Worm (Caenorhabditis elegans): ENCODE data around the gene W06B4.2.

Gene W06B4.2

DNA sequence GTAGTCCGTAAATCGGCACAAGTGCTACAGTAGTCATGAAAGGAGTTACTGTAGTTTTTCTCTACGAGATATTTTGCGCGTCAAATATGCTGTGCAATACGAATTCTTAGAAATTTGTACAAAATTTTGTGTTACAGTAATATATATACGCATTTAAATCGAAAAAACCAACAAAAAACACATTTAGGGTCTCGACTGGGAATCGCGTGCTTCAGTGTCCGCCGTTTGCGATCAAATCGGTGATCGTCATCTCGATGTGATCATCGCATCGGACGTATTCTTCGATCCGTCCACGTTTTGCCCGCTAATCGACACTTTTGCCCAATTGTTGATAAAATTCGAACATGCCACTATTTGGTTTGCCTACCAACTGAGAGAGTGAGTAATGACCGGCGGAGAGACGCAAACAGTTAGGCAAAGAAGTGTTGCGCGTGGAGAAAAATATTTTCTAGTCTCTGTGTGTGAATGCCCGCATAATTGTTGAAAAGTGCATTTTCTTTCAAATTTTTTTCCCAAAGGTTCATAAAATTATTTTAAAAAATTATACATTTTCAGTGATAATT, 1.0 kb downstream of the W06B4.2 start:
- TF ChIP-seq hmg-4 (GFP tag; optimal IDR thresholded peaks at IDR 0.05) (no peak), hmbx-1 (tag; optimal IDR thresholded peaks at IDR 0.05) (no peak), tbx-37 (GFP tag; conservative IDR thresholded peaks at IDR 0.05) (no peak), ceh-13 (GFP tag; optimal IDR thresholded peaks at IDR 0.05) (no peak), F13C5.2 (tag; optimal IDR thresholded peaks at IDR 0.05) (no peak), ceh-36 (tag; optimal IDR thresholded peaks at IDR 0.05) (no peak), tra-4 (tag; optimal IDR thresholded peaks at IDR 0.05) (no peak), flt-1 (GFP tag; IDR thresholded peaks at IDR 0.05) (no peak), aly-1 (tag; optimal IDR thresholded peaks at IDR 0.05) (no peak)

DNA sequence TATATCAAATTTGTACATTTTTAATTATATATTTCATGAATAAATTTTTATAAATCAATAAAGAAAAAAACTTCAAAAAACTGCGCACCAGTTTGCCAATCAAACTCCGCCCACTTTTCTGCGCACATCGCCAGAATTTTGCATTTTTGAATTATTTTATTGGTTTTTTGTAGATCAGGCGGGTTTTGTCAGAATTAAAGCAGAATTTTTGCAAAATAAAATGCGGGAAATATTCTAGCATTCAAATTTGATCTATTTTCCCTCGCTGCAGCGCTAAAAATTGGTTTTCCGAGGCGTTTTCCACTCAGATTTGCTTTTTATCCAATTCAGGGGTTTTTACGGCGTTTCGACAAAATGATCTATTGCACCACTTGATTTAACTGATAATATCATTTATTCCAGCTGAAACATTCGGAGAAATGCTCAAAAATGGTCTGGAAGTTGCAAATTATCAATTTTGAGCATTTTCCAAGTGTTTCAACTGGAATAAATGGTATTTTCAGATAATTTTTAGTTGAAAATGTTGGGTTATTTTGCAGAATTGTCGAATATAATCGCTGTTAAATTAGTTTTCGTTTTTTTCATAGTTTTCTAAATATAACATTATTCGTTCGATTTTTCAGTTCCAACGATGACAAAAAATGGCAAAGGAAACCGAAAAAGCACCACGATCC, 3.1 kb downstream of the W06B4.2 start, which contains the start of gene W06B4.1:
TSS of gene W06B4.1 (plus strand) at position 624 of the 674 bp plus-strand sequence.
- TF ChIP-seq ama-1 (optimal IDR thresholded peaks at IDR 0.05) (no peak), hmg-4 (GFP tag; optimal IDR thresholded peaks at IDR 0.05) (no peak), ets-7 (tag; optimal IDR thresholded peaks at IDR 0.05) (no peak), ceh-13 (GFP tag; optimal IDR thresholded peaks at IDR 0.05) (no peak), F13C5.2 (tag; optimal IDR thresholded peaks at IDR 0.05) (no peak), flt-1 (GFP tag; IDR thresholded peaks at IDR 0.05) (no peak), hmbx-1 (tag; optimal IDR thresholded peaks at IDR 0.05) (no peak), pes-1 (GFP tag; IDR thresholded peaks at IDR 0.05) (no peak), tbx-37 (GFP tag; conservative IDR thresholded peaks at IDR 0.05) (no peak), sea-1 (GFP tag; conservative IDR thresholded peaks at IDR 0.05) (no peak), B0310.2 (tag; optimal IDR thresholded peaks at IDR 0.05) (no peak), ceh-36 (tag; optimal IDR thresholded peaks at IDR 0.05) (no peak), tbx-11 (GFP tag; IDR thresholded peaks at IDR 0.05) (no peak), aly-1 (tag; optimal IDR thresholded peaks at IDR 0.05) (no peak), tra-4 (tag; optimal IDR thresholded peaks at IDR 0.05) (no peak), scrt-1 (GFP tag; IDR thresholded peaks at IDR 0.05) (no peak), hnd-1 (tag; optimal IDR thresholded peaks at IDR 0.05) (no peak)

DNA sequence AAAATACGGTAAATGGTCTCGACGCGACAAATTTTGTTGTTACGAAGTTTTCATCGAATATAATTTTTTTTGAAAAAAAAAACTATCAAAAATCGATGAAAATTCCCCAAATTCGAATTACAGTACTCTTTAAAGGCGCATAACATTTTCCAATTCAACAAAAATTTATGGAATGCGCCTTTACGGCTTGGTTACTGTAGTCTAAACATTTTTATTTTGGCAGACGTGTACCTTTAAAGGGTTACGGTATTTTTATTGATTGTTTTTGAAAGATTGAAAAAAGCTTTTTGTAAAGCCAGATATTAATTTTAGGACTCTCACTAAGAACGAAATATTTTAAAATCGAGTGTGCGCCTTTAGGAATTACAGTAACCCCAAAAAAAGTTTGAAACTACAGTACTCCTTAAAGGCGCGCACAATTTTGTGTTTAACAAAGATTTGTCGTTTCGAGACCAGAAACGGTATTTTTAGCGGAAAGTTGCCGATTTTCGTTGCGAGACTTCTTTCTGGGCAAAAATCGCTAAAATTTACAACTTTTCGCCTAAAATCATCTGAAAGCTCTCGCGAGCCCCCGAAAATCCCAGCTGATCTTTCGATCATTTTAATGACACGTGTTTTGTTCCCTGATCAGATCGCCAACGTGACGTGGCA, 6.2 kb downstream of the W06B4.2 start:
- TF ChIP-seq ets-7 (tag; optimal IDR thresholded peaks at IDR 0.05) (no peak), hmg-4 (GFP tag; optimal IDR thresholded peaks at IDR 0.05) (no peak), hnd-1 (tag; optimal IDR thresholded peaks at IDR 0.05) (no peak), flt-1 (GFP tag; IDR thresholded peaks at IDR 0.05) (no peak), sea-1 (GFP tag; conservative IDR thresholded peaks at IDR 0.05) (no peak), F13C5.2 (tag; optimal IDR thresholded peaks at IDR 0.05) (no peak), ceh-36 (tag; optimal IDR thresholded peaks at IDR 0.05) (no peak), scrt-1 (GFP tag; IDR thresholded peaks at IDR 0.05) (no peak), aly-1 (tag; optimal IDR thresholded peaks at IDR 0.05) (no peak), pes-1 (GFP tag; IDR thresholded peaks at IDR 0.05) (no peak), ama-1 (optimal IDR thresholded peaks at IDR 0.05) (no peak), hmbx-1 (tag; optimal IDR thresholded peaks at IDR 0.05) (no peak)

DNA sequence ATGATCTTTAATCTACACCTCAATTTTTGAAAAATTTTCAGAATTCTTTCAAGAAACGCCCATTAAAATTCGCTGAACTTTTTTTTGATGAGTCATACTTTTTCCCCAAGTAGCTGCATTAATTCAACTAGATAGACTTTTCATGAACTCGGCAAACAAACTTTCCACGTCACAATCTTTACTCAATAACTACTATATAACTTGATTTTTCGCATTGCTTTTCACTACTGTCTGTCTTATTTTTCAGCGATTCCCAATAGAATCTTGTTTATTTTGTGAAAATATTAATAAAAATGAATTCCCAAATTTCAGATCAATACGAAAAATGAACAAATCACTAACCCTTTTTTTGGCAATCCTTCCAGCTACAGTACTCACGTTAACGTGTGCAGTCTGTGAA, 10.3 kb downstream of the W06B4.2 start, which contains the start of gene T05C1.1:
TSS of gene T05C1.1 (plus strand) at position 301 of the 400 bp plus-strand sequence.
- TF ChIP-seq ceh-13 (GFP tag; optimal IDR thresholded peaks at IDR 0.05): no peak
- TF ChIP-seq hmg-4 (GFP tag; optimal IDR thresholded peaks at IDR 0.05): no peak
- no peak for TF ChIP-seq hmbx-1 (tag; optimal IDR thresholded peaks at IDR 0.05)
- TF ChIP-seq tra-4 (tag; optimal IDR thresholded peaks at IDR 0.05): no peak
- TF ChIP-seq flt-1 (GFP tag; IDR thresholded peaks at IDR 0.05): no peak
- no peak for TF ChIP-seq hnd-1 (tag; optimal IDR thresholded peaks at IDR 0.05)
- no peak for TF ChIP-seq tbx-11 (GFP tag; IDR thresholded peaks at IDR 0.05)
- TF ChIP-seq pes-1 (GFP tag; IDR thresholded peaks at IDR 0.05): no peak
- no peak for TF ChIP-seq ets-7 (tag; optimal IDR thresholded peaks at IDR 0.05)
- TF ChIP-seq scrt-1 (GFP tag; IDR thresholded peaks at IDR 0.05): no peak
- TF ChIP-seq ama-1 (optimal IDR thresholded peaks at IDR 0.05): no peak
- no peak for TF ChIP-seq aly-1 (tag; optimal IDR thresholded peaks at IDR 0.05)
- TF ChIP-seq B0310.2 (tag; optimal IDR thresholded peaks at IDR 0.05): no peak
- TF ChIP-seq tbx-37 (GFP tag; conservative IDR thresholded peaks at IDR 0.05): no peak
- no peak for TF ChIP-seq sea-1 (GFP tag; conservative IDR thresholded peaks at IDR 0.05)
- no peak for TF ChIP-seq ceh-36 (tag; optimal IDR thresholded peaks at IDR 0.05)
- no peak for TF ChIP-seq F13C5.2 (tag; optimal IDR thresholded peaks at IDR 0.05)

DNA sequence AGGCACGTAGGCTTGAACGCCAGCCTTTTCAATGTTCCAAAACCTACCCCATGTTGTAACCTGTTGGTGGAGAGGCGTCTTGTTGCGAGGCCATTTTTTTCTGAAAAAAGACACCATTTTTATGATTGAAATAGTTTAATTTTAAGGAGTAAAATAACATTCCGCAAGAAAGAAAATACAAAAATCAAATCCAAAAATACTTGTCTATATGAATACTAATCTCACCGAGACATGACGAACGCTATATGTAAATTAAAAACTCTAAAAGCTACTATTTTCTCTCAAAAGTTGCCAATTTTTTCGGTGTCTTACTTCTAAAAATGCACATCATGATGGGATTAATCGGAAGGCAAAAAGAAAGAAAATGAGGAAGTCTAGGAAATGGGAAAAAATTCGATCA, 14.1 kb downstream of the W06B4.2 start, which contains the start of gene T05C1.2:
TSS of gene T05C1.2 (minus strand) at position 101 of the 400 bp plus-strand sequence.
- no peak for TF ChIP-seq sea-1 (GFP tag; conservative IDR thresholded peaks at IDR 0.05)
- no peak for TF ChIP-seq B0310.2 (tag; optimal IDR thresholded peaks at IDR 0.05)
- TF ChIP-seq ets-7 (tag; optimal IDR thresholded peaks at IDR 0.05): no peak
- no peak for TF ChIP-seq ama-1 (optimal IDR thresholded peaks at IDR 0.05)
- no peak for TF ChIP-seq hmbx-1 (tag; optimal IDR thresholded peaks at IDR 0.05)
- TF ChIP-seq tbx-37 (GFP tag; conservative IDR thresholded peaks at IDR 0.05): no peak
- no peak for TF ChIP-seq flt-1 (GFP tag; IDR thresholded peaks at IDR 0.05)
- no peak for TF ChIP-seq tra-4 (tag; optimal IDR thresholded peaks at IDR 0.05)
- no peak for TF ChIP-seq hmg-4 (GFP tag; optimal IDR thresholded peaks at IDR 0.05)
- no peak for TF ChIP-seq ceh-36 (tag; optimal IDR thresholded peaks at IDR 0.05)
- TF ChIP-seq ceh-13 (GFP tag; optimal IDR thresholded peaks at IDR 0.05): no peak
- no peak for TF ChIP-seq tbx-11 (GFP tag; IDR thresholded peaks at IDR 0.05)
- no peak for TF ChIP-seq scrt-1 (GFP tag; IDR thresholded peaks at IDR 0.05)
- TF ChIP-seq hnd-1 (tag; optimal IDR thresholded peaks at IDR 0.05): no peak
- TF ChIP-seq pes-1 (GFP tag; IDR thresholded peaks at IDR 0.05): no peak

DNA sequence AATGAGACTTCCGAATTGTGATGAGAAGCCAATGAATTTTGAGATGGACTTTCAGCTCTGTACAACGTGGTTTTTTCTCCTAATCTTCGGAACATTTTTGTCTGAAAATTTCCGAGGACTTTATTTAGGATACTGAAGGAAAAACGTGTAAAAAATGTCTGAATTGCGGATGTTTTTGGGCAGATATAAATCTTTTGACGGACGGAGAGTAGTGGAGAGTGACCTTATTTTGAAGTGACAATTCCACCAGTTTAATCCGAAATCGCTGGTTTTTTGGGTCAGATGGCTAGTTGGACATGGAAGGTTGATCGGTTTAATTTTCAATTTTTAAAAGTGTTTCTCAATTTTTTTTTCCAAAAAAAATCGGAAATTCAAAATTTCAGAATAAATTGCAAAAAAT, 21.3 kb downstream of the W06B4.2 start, which contains the start of gene T05C1.3:
TSS of gene T05C1.3 (minus strand) at position 101 of the 400 bp plus-strand sequence.
- no peak for TF ChIP-seq F13C5.2 (tag; optimal IDR thresholded peaks at IDR 0.05)
- TF ChIP-seq ceh-36 (tag; optimal IDR thresholded peaks at IDR 0.05): no peak
- no peak for TF ChIP-seq sea-1 (GFP tag; conservative IDR thresholded peaks at IDR 0.05)
- TF ChIP-seq tra-4 (tag; optimal IDR thresholded peaks at IDR 0.05): no peak
- no peak for TF ChIP-seq B0310.2 (tag; optimal IDR thresholded peaks at IDR 0.05)
- TF ChIP-seq pes-1 (GFP tag; IDR thresholded peaks at IDR 0.05): no peak
- TF ChIP-seq hnd-1 (tag; optimal IDR thresholded peaks at IDR 0.05): no peak
- TF ChIP-seq tbx-37 (GFP tag; conservative IDR thresholded peaks at IDR 0.05): no peak
- no peak for TF ChIP-seq flt-1 (GFP tag; IDR thresholded peaks at IDR 0.05)
- no peak for TF ChIP-seq ceh-13 (GFP tag; optimal IDR thresholded peaks at IDR 0.05)
- TF ChIP-seq scrt-1 (GFP tag; IDR thresholded peaks at IDR 0.05): no peak
- TF ChIP-seq hmbx-1 (tag; optimal IDR thresholded peaks at IDR 0.05): no peak
- no peak for TF ChIP-seq aly-1 (tag; optimal IDR thresholded peaks at IDR 0.05)
- no peak for TF ChIP-seq tbx-11 (GFP tag; IDR thresholded peaks at IDR 0.05)
- no peak for TF ChIP-seq hmg-4 (GFP tag; optimal IDR thresholded peaks at IDR 0.05)

Data from whole organism, early embryonic.